Worm (Caenorhabditis elegans): ENCODE results near the gene K03D3.5.
"Not testable (repeated sequence)": the region's sequence is repeated elsewhere in the genome, so short reads cannot be mapped to it uniquely, and the experiment has no call there.

K03D3.5 gene

ce11 chrIV:16320866-16321265 lies 556 bp upstream of the K03D3.5 start, which contains the start of gene srz-61:
TSS of gene srz-61 (plus strand) at chrIV:16321166.
- no peak for TF ChIP-seq lin-14 (GFP tag; optimal IDR thresholded peaks at IDR 0.05)
- TF ChIP-seq F16B12.6 (tag; optimal IDR thresholded peaks at IDR 0.05): no peak
- no peak for TF ChIP-seq lir-3 (tag; optimal IDR thresholded peaks at IDR 0.05; ENCODE audit: poor library complexity)
- no peak for TF ChIP-seq egl-27 (tag; optimal IDR thresholded peaks at IDR 0.05)
- TF ChIP-seq ces-1 (GFP tag; optimal IDR thresholded peaks at IDR 0.05): no peak
- no peak for TF ChIP-seq irx-1 (tag; optimal IDR thresholded peaks at IDR 0.05)
- TF ChIP-seq lin-35 (GFP tag; optimal IDR thresholded peaks at IDR 0.05): no peak
- no peak for TF ChIP-seq blmp-1 (tag; optimal IDR thresholded peaks at IDR 0.05)
- TF ChIP-seq unc-86 (tag; optimal IDR thresholded peaks at IDR 0.05): no peak
- no peak for TF ChIP-seq egl-13 (tag; optimal IDR thresholded peaks at IDR 0.05)
- TF ChIP-seq zag-1 (tag; optimal IDR thresholded peaks at IDR 0.05): no peak
- TF ChIP-seq nhr-47 (tag; optimal IDR thresholded peaks at IDR 0.05): no peak
- no peak for TF ChIP-seq nhr-28 (tag; optimal IDR thresholded peaks at IDR 0.05)
- no peak for TF ChIP-seq mef-2 (tag; optimal IDR thresholded peaks at IDR 0.05)

- TF ChIP-seq rnt-1 (tag; optimal IDR thresholded peaks at IDR 0.05): no peak
- no peak for TF ChIP-seq nhr-77 (tag; optimal IDR thresholded peaks at IDR 0.05)
- TF ChIP-seq unc-30 (tag; optimal IDR thresholded peaks at IDR 0.05): no peak
- no peak for TF ChIP-seq unc-130 (tag; optimal IDR thresholded peaks at IDR 0.05)
- no peak for TF ChIP-seq hlh-4 (tag; optimal IDR thresholded peaks at IDR 0.05)
- TF ChIP-seq lin-14 (GFP tag; optimal IDR thresholded peaks at IDR 0.05): no peak
- TF ChIP-seq ama-1 (optimal IDR thresholded peaks at IDR 0.05): no peak
- TF ChIP-seq zag-1 (tag; optimal IDR thresholded peaks at IDR 0.05): no peak
Measured at ce11 chrIV:16310103-16310502, 10.2 kb downstream of the K03D3.5 start.

- TF ChIP-seq snpc-4, mep-1, lsy-2 (tag; optimal IDR thresholded peaks at IDR 0.05): not testable (repeated sequence)
Measured at ce11 chrIV:16307925-16308324, 12.4 kb downstream of the K03D3.5 start, which contains the start of gene rac-2. TSS of gene rac-2 (plus strand) at chrIV:16308225.

- TF ChIP-seq nhr-19 (GFP tag; conservative IDR thresholded peaks at IDR 0.05): no peak
- no peak for TF ChIP-seq nhr-237 (tag; optimal IDR thresholded peaks at IDR 0.05)
- no peak for TF ChIP-seq ces-1 (GFP tag; optimal IDR thresholded peaks at IDR 0.05)
- no peak for TF ChIP-seq rnt-1 (tag; optimal IDR thresholded peaks at IDR 0.05)
- no peak for TF ChIP-seq egl-13 (tag; optimal IDR thresholded peaks at IDR 0.05)
- no peak for TF ChIP-seq blmp-1 (tag; optimal IDR thresholded peaks at IDR 0.05)
- no peak for TF ChIP-seq irx-1 (tag; optimal IDR thresholded peaks at IDR 0.05)
- no peak for TF ChIP-seq nhr-28 (tag; optimal IDR thresholded peaks at IDR 0.05)
- TF ChIP-seq fkh-8 (tag; optimal IDR thresholded peaks at IDR 0.05): no peak
- no peak for TF ChIP-seq ets-5 (GFP tag; IDR thresholded peaks at IDR 0.05)
- no peak for TF ChIP-seq efl-3 (GFP tag; optimal IDR thresholded peaks at IDR 0.05)
- no peak for TF ChIP-seq C04F5.9 (tag; optimal IDR thresholded peaks at IDR 0.05)
- no peak for TF ChIP-seq lin-35 (GFP tag; optimal IDR thresholded peaks at IDR 0.05)
- TF ChIP-seq hpl-2 (GFP tag; optimal IDR thresholded peaks at IDR 0.05): no peak
- no peak for TF ChIP-seq zip-4 (GFP tag; optimal IDR thresholded peaks at IDR 0.05)
- no peak for TF ChIP-seq egl-27 (tag; optimal IDR thresholded peaks at IDR 0.05)
- no peak for TF ChIP-seq pag-3 (tag; optimal IDR thresholded peaks at IDR 0.05; ENCODE audit: borderline replicate concordance, insufficient read depth)
Measured at ce11 chrIV:16306918-16307317, 13.4 kb downstream of the K03D3.5 start.

- no peak for TF ChIP-seq ceh-82 (tag; optimal IDR thresholded peaks at IDR 0.05)
- no peak for TF ChIP-seq nhr-77 (tag; optimal IDR thresholded peaks at IDR 0.05)
- TF ChIP-seq ces-1 (GFP tag; optimal IDR thresholded peaks at IDR 0.05): no peak
- TF ChIP-seq tlp-1 (tag; optimal IDR thresholded peaks at IDR 0.05): no peak
- no peak for TF ChIP-seq unc-30 (tag; optimal IDR thresholded peaks at IDR 0.05)
- TF ChIP-seq sptf-1 (tag; optimal IDR thresholded peaks at IDR 0.05): no peak
- TF ChIP-seq F16B12.6 (tag; optimal IDR thresholded peaks at IDR 0.05): no peak
- no peak for TF ChIP-seq pqm-1 (tag; optimal IDR thresholded peaks at IDR 0.05)
- TF ChIP-seq dpl-1 (GFP tag; optimal IDR thresholded peaks at IDR 0.05): no peak
- TF ChIP-seq grh-1 (GFP tag; IDR thresholded peaks at IDR 0.05): no peak
- no peak for TF ChIP-seq ceh-90 (tag; optimal IDR thresholded peaks at IDR 0.05)
- no peak for TF ChIP-seq elt-2 (tag; optimal IDR thresholded peaks at IDR 0.05)
- no peak for TF ChIP-seq nhr-28 (tag; optimal IDR thresholded peaks at IDR 0.05)
- no peak for TF ChIP-seq zip-4 (GFP tag; optimal IDR thresholded peaks at IDR 0.05)
- no peak for TF ChIP-seq nhr-237 (tag; optimal IDR thresholded peaks at IDR 0.05)
- TF ChIP-seq nhr-85 (tag): no peak
- TF ChIP-seq unc-130 (tag; optimal IDR thresholded peaks at IDR 0.05): no peak
- no peak for TF ChIP-seq tbx-2 (tag; optimal IDR thresholded peaks at IDR 0.05)
Measured at ce11 chrIV:16298851-16299250, 21.5 kb downstream of the K03D3.5 start, which contains the start of gene srz-72. TSS of gene srz-72 (plus strand) at chrIV:16299151.

Measured in whole organism, L1 larva.